Worm (Caenorhabditis elegans) whole organism, young adult: ENCODE results near the gene C06A8.8.

ENCODE experiments used
- F49E8.2 ChIP-seq: sonication (generic microtip); optimal IDR thresholded peaks from 3 replicates; lab custom pipeline; 2017; ENCODE audit warnings: missing genetic modification characterization, mild to moderate bottlenecking, missing compliant biosample characterization, antibody characterized with exemption, moderate library complexity; ENCODE audit not compliant: insufficient read depth
- K11D2.4 ChIP-seq: fragments of 200-800 bp; sonication (Bioruptor generic); IDR thresholded peaks from 2 replicates; pipeline ENCODE4 v1.3.6; 2022; ENCODE audit warnings: missing genetic modification reagents, missing genetic modification characterization, missing compliant biosample characterization
- Y53G8AR.9 ChIP-seq: fragments of 200-800 bp; sonication (Bioruptor generic); conservative IDR thresholded peaks from 2 replicates; pipeline ENCODE4 v1.3.6; 2022; ENCODE audit warnings: missing genetic modification reagents, missing genetic modification characterization, missing compliant biosample characterization
- ZK185.1 ChIP-seq: sonication (generic microtip); optimal IDR thresholded peaks from 2 replicates; lab custom pipeline; 2016; ENCODE audit warnings: mild to moderate bottlenecking, missing genetic modification characterization, missing compliant biosample characterization; ENCODE audit not compliant: poor library complexity, severe bottlenecking
- ama-1 ChIP-seq, 3 experiments: fragments of 150-350 bp in 1 of 3; sonication (generic microtip) in 2 of 3; optimal IDR thresholded peaks; 2 replicates each; lab custom pipeline; 2014 to 2018; ENCODE audit warnings: missing biosample characterization in 2 of 3, missing genetic modification characterization in 2 of 3, missing genetic modification reagents in 2 of 3
- atf-7 ChIP-seq: sonication (generic microtip); optimal IDR thresholded peaks from 2 replicates; lab custom pipeline; 2017; ENCODE audit warnings: mild to moderate bottlenecking, missing genetic modification characterization, missing compliant biosample characterization
- bed-2 ChIP-seq: fragments of 200-800 bp; sonication (Bioruptor generic); IDR thresholded peaks from 2 replicates; pipeline ENCODE4 v1.3.6; 2022; ENCODE audit warnings: missing genetic modification reagents, missing genetic modification characterization, missing compliant biosample characterization
- cebp-2 ChIP-seq: fragments of 200-800 bp; sonication (Bioruptor generic); IDR thresholded peaks from 2 replicates; pipeline ENCODE4 v1.3.6; 2022; ENCODE audit warnings: missing genetic modification characterization, missing compliant biosample characterization
- ceh-40 ChIP-seq: fragments of 200-800 bp; sonication (Bioruptor generic); IDR thresholded peaks from 2 replicates; pipeline ENCODE4 v1.3.6; 2022; ENCODE audit warnings: missing genetic modification characterization, missing compliant biosample characterization
- ceh-58 ChIP-seq: fragments of 200-800 bp; sonication (Bioruptor generic); IDR thresholded peaks from 2 replicates; pipeline ENCODE4 v1.3.6; 2022; ENCODE audit warnings: missing genetic modification characterization, missing compliant biosample characterization
- chd-7 ChIP-seq: sonication (generic microtip); optimal IDR thresholded peaks from 2 replicates; lab custom pipeline; 2016; ENCODE audit warnings: mild to moderate bottlenecking, missing genetic modification characterization, moderate library complexity, missing compliant biosample characterization
- dox-1 ChIP-seq: fragments of 200-800 bp; sonication (Bioruptor generic); IDR thresholded peaks from 2 replicates; pipeline ENCODE4 v1.3.6; 2022; ENCODE audit warnings: missing genetic modification reagents, missing genetic modification characterization, missing compliant biosample characterization
- ets-4 ChIP-seq: fragments of 200-800 bp; sonication (Bioruptor generic); optimal IDR thresholded peaks from 2 replicates; lab custom pipeline; 2018; ENCODE audit warnings: mild to moderate bottlenecking, missing genetic modification characterization, missing compliant biosample characterization
- him-1 ChIP-seq: sonication (generic microtip); optimal IDR thresholded peaks from 2 replicates; lab custom pipeline; 2016; ENCODE audit warnings: missing genotype, missing genetic modification reagents, missing genetic modification characterization, missing compliant biosample characterization
- hlh-26 ChIP-seq: fragments of 200-800 bp; sonication (Bioruptor generic); conservative IDR thresholded peaks from 2 replicates; pipeline ENCODE4 v1.3.6; 2022; ENCODE audit warnings: missing genetic modification reagents, missing genetic modification characterization, missing compliant biosample characterization
- hrde-1 ChIP-seq: sonication (generic microtip); optimal IDR thresholded peaks from 2 replicates; lab custom pipeline; 2016; ENCODE audit warnings: missing genetic modification characterization, mild to moderate bottlenecking, missing compliant biosample characterization, moderate library complexity, missing genotype, missing genetic modification reagents, borderline replicate concordance
- hsf-1 ChIP-seq: fragments of 200-800 bp; sonication (Bioruptor generic); IDR thresholded peaks from 2 replicates; pipeline ENCODE4 v1.3.6; 2022; ENCODE audit warnings: missing genetic modification reagents, missing genetic modification characterization, missing compliant biosample characterization
- let-607 ChIP-seq, 2 experiments: fragments of 200-800 bp in 1 of 2; sonication (Bioruptor generic) in 1 of 2; sonication (generic microtip) in 1 of 2; optimal IDR thresholded peaks; 2 replicates each; lab custom pipeline; 2016 to 2018; ENCODE audit warnings: mild to moderate bottlenecking in 2 of 2, missing compliant biosample characterization in 2 of 2, missing genetic modification characterization in 2 of 2, moderate library complexity in 2 of 2, missing genotype in 1 of 2
- lin-35 ChIP-seq, 3 experiments: fragments of 150-350 bp in 2 of 3; sonication (generic microtip) in 1 of 3; optimal IDR thresholded peaks; 2 replicates each; lab custom pipeline; 2014 to 2018; ENCODE audit warnings: missing biosample characterization in 3 of 3, missing genetic modification characterization in 3 of 3, missing genetic modification reagents in 3 of 3
- madf-8 ChIP-seq: fragments of 200-800 bp; sonication (Bioruptor generic); conservative IDR thresholded peaks from 2 replicates; pipeline ENCODE4 v1.3.6; 2022; ENCODE audit warnings: missing genetic modification reagents, missing genetic modification characterization, missing compliant biosample characterization
- mcd-1 ChIP-seq: fragments of 200-800 bp; sonication (Bioruptor generic); IDR thresholded peaks from 2 replicates; pipeline ENCODE4 v1.3.6; 2022; ENCODE audit warnings: missing genetic modification reagents, missing genetic modification characterization, missing compliant biosample characterization
- nfyb-1 ChIP-seq: fragments of 200-800 bp; sonication (Bioruptor generic); IDR thresholded peaks from 2 replicates; pipeline ENCODE4 v1.3.6; 2022; ENCODE audit warnings: missing genetic modification reagents, missing genetic modification characterization, missing compliant biosample characterization
- nhr-120 ChIP-seq: fragments of 200-800 bp; sonication (Bioruptor generic); IDR thresholded peaks from 2 replicates; pipeline ENCODE4 v1.3.6; 2022; ENCODE audit warnings: missing genetic modification characterization, missing compliant biosample characterization
- nhr-27 ChIP-seq: fragments of 200-800 bp; sonication (Bioruptor generic); optimal IDR thresholded peaks from 2 replicates; lab custom pipeline; 2018; ENCODE audit warnings: mild to moderate bottlenecking, missing genetic modification characterization, moderate library complexity, missing compliant biosample characterization
- rec-8 ChIP-seq, 2 experiments: sonication (generic microtip); optimal IDR thresholded peaks; 2 replicates each; lab custom pipeline; 2016; ENCODE audit warnings: mild to moderate bottlenecking in 2 of 2, missing genetic modification characterization in 2 of 2, missing genetic modification reagents in 2 of 2, missing genotype in 2 of 2, missing biosample characterization in 1 of 2, missing compliant biosample characterization in 1 of 2, moderate library complexity in 1 of 2
- repo-1 ChIP-seq: sonication (generic microtip); optimal IDR thresholded peaks from 2 replicates; lab custom pipeline; 2017; ENCODE audit warnings: mild to moderate bottlenecking, missing genetic modification characterization, missing compliant biosample characterization
- sdz-38 ChIP-seq: sonication (generic microtip); optimal IDR thresholded peaks from 2 replicates; lab custom pipeline; 2016; ENCODE audit warnings: missing genotype, missing genetic modification characterization, missing compliant biosample characterization
- sea-2 ChIP-seq: fragments of 200-800 bp; sonication (Bioruptor generic); IDR thresholded peaks from 2 replicates; pipeline ENCODE4 v1.3.6; 2022; ENCODE audit warnings: missing genetic modification characterization, missing compliant biosample characterization
- snpc-1.1 ChIP-seq: sonication (generic microtip); optimal IDR thresholded peaks from 2 replicates; lab custom pipeline; 2017; ENCODE audit warnings: missing genetic modification characterization, mild to moderate bottlenecking, missing compliant biosample characterization, antibody characterized with exemption, moderate library complexity, missing genotype, missing genetic modification reagents; ENCODE audit not compliant: insufficient read depth
- snpc-4 ChIP-seq, 5 experiments: fragments of 150-350 bp in 1 of 5; sonication (generic microtip) in 4 of 5; optimal IDR thresholded peaks; 2 replicates each; lab custom pipeline; 2014 to 2018; ENCODE audit warnings: missing genetic modification characterization in 5 of 5, missing biosample characterization in 3 of 5, antibody characterized with exemption in 2 of 5, mild to moderate bottlenecking in 2 of 5, missing compliant biosample characterization in 2 of 5, missing genotype in 2 of 5, moderate library complexity in 2 of 5, missing genetic modification reagents in 1 of 5
- somi-1 ChIP-seq: fragments of 200-800 bp; sonication (Bioruptor generic); optimal IDR thresholded peaks from 2 replicates; lab custom pipeline; 2018; ENCODE audit warnings: mild to moderate bottlenecking, missing genetic modification characterization, missing compliant biosample characterization
- tbp1 ChIP-seq: fragments of 200-800 bp; sonication (Bioruptor generic); optimal IDR thresholded peaks from 2 replicates; lab custom pipeline; 2018; ENCODE audit warnings: mild to moderate bottlenecking, missing genetic modification characterization, missing compliant biosample characterization
- tbx-9 ChIP-seq: sonication (generic microtip); optimal IDR thresholded peaks from 2 replicates; lab custom pipeline; 2016; ENCODE audit warnings: borderline replicate concordance, missing genetic modification characterization, inconsistent platforms, missing compliant biosample characterization
- ztf-26 ChIP-seq: sonication (generic microtip); optimal IDR thresholded peaks from 2 replicates; lab custom pipeline; 2017; ENCODE audit warnings: missing genetic modification characterization, missing compliant biosample characterization
- ztf-28 ChIP-seq: fragments of 200-800 bp; sonication (Bioruptor generic); IDR thresholded peaks from 2 replicates; pipeline ENCODE4 v1.3.6; 2022; ENCODE audit warnings: missing genetic modification reagents, missing genetic modification characterization, missing compliant biosample characterization

Gene C06A8.8

DNA sequence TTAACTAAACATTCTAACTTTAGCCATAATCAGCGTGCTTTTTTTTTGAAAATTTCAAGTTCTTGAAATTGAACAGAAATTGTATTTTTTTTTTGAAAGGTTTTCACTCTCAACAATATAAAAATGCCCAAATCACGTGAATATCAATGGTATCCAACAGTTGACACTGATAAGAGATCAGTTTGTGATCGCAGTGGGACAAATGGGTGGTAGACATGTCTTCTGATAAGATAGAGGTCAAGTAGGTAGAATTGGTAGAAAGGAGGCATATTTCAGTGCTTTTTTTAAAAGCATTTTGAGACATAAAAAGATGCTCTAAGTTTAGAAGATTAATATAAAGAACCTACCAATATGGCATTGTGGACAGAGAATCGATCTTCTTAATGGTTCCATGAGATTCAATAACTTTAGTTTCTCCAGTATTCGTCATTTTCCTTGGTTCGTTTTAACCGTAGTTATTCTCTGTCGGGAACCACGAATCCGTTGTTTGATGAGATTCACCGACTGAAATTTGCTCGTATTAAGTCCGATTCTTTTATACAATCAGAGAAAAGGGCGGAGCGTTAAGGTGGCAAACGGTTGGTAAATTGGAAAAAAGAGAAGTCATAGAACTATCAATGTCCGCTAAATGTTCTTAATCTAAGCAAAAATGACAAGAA lies 5.6 kb upstream of the C06A8.8 start, which contains the start of gene mthf-1 (continued):
- TF ChIP-seq let-607 (tag; optimal IDR thresholded peaks at IDR 0.05; lab: Kevin White, UChicago) (peak in 1 of 2 experiments; percentile 13), snpc-4 (GFP tag; optimal IDR thresholded peaks at IDR 0.05; lab: Kevin White, UChicago) (no peak), snpc-4 (tag; optimal IDR thresholded peaks at IDR 0.05; lab: Kevin White, UChicago) (no peak), tbp1 (peak; percentile 2), K11D2.4 (0 out of 2 replicates have a peak, but pooled peaks have one; percentile 41)

DNA sequence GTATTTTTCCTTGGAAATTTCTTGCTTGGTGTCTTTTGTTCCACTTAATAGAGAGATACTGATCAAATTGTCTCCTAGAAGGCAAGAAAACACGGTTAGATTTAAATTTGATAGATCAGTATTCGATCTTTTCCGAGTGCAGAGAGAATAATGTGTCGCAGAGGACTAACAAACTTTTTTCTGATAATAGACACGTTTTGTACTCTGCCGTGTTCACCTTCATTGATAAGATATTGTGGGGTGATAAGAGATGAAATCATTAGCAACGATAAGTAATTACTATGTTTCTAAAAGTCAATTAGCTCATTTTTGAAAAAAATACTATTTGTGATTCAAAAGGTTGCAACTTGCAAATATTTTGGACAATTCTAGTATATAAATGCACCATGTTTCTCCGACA lies 4.9 kb upstream of the C06A8.8 start:
- TF ChIP-seq ets-4: peak; percentile 14
- no peak for TF ChIP-seq mcd-1 (GFP tag; lab: Robert Waterston, UW)
- peak; percentile 25; the same call in 1 of the 2 replicates for TF ChIP-seq nfyb-1 (GFP tag; lab: Robert Waterston, UW)
- TF ChIP-seq ceh-40: no peak
- TF ChIP-seq cebp-2 (GFP tag; lab: Robert Waterston, UW): 0 out of 2 replicates have a peak, but pooled peaks have one; percentile 26
- 0 out of 2 replicates have a peak, but pooled peaks have one; percentile 16 for TF ChIP-seq K11D2.4
- TF ChIP-seq, all 124 proteins: peak for 4

DNA sequence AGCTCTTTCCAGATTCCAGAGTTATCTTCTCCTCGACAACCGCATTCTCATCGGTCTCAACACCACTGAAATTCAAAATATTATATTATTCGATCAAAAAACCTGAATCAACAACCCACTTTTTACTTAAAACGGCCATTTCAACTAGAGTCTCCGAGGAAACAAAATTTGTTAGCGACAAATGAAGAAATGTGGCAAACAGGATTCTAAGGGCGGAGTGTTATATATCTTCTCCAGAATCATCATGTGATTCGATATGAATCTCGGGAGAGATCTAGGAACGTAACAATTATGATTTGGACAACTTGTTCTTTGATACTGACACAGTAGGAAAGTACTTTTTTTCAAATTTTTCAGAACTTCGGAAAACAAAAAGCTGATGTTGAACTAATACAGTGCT lies 4.4 kb upstream of the C06A8.8 start:
- TF ChIP-seq madf-8 (no peak), hsf-1 (0 out of 2 replicates have a peak, but pooled peaks have one; percentile 9), ztf-28 (no peak)

DNA sequence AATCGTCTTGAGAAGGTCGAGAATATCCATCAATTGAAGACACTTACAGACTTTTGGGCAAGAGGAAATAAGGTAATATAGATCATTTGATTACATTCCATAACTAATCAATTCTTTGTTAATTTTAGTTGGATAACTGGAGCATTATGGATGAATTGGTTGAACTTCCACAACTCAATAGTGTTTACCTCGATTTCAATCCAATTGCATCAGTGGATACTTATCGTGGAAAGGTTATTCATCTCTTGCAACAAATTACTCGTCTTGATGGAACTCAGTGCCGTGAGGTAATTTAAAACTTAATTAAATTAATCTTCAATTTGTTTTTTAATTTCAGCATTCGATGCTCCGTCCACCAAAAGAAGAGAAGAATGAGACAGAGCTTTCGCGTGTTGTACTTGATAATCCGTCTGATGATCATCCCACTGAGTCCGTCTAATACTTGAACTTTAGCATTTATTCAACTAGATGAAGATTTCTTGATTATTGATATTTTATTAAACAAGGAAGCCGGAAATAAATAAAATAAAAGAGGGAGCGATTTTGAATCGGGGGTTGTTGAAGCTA lies 1.7 kb upstream of the C06A8.8 start:
- no peak for TF ChIP-seq hlh-26 (GFP tag; lab: Robert Waterston, UW)
- TF ChIP-seq hsf-1: no peak
- no peak for TF ChIP-seq hrde-1 (tag; lab: Kevin White, UChicago)
- TF ChIP-seq ztf-26: no peak
- TF ChIP-seq sea-2 (GFP tag; lab: Robert Waterston, UW): no peak
- TF ChIP-seq Y53G8AR.9 (GFP tag; lab: Robert Waterston, UW): 0 out of 2 replicates have a peak, but pooled peaks have one; percentile 27
- TF ChIP-seq bed-2 (GFP tag; lab: Robert Waterston, UW): no peak
- TF ChIP-seq sdz-38 (tag; lab: Kevin White, UChicago): no peak
- no peak for TF ChIP-seq tbx-9 (tag; lab: Kevin White, UChicago)
- TF ChIP-seq chd-7: no peak
- TF ChIP-seq atf-7 (tag; lab: Kevin White, UChicago): no peak
- peak in 1 of 3 experiments; percentile 16 for TF ChIP-seq lin-35 (GFP tag; optimal IDR thresholded peaks at IDR 0.05; lab: Kevin White, UChicago)
- TF ChIP-seq dox-1 (GFP tag; lab: Robert Waterston, UW): no peak
- TF ChIP-seq ceh-58: no peak
- TF ChIP-seq snpc-1.1 (tag; lab: Kevin White, UChicago): no peak
- no peak for TF ChIP-seq F49E8.2
- TF ChIP-seq ets-4: no peak
- TF ChIP-seq nhr-27 (tag; lab: Kevin White, UChicago): no peak
- no peak for TF ChIP-seq somi-1
- peak; percentile 57 for TF ChIP-seq repo-1
- no peak for TF ChIP-seq rec-8 (tag; optimal IDR thresholded peaks at IDR 0.05; lab: Kevin White, UChicago)
- no peak for TF ChIP-seq tbp1
- peak; percentile 68 for TF ChIP-seq ama-1 (optimal IDR thresholded peaks at IDR 0.05; lab: Kevin White, UChicago)
- no peak for TF ChIP-seq ama-1 (GFP tag; optimal IDR thresholded peaks at IDR 0.05; lab: Kevin White, UChicago)
- TF ChIP-seq nhr-120 (GFP tag; lab: Robert Waterston, UW): no peak
- TF ChIP-seq him-1: no peak
- TF ChIP-seq ZK185.1 (tag; lab: Kevin White, UChicago): peak; percentile 31
